Worm (Caenorhabditis elegans): ENCODE measurements around the gene clec-8.

DNA sequence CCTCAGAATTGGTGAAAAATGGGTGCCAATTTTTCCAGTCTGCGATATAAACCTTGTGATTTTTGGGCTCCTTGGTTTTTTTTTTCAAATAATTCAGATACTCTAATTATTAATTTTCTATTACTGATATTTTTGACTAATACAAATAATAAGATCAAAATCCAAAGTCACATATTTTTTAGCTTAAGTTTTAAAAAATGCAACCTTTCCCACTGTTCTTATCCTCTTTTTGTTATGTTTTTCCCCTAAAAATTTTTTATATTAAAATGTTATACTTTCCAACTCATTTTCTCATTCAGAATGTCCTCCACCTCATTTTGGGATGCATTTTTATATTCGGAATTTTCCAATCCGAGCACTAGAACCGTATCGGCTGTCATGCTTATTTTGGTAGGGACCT, 46.9 kb downstream of the clec-8 start, which contains the start of gene srx-120:
- TF ChIP-seq lin-32 (GFP tag; optimal IDR thresholded peaks at IDR 0.05) (no peak), blmp-1 (tag; optimal IDR thresholded peaks at IDR 0.05) (no peak), nhr-237 (tag; optimal IDR thresholded peaks at IDR 0.05) (no peak), snpc-4 (tag; optimal IDR thresholded peaks at IDR 0.05) (no peak), lsy-2 (tag; optimal IDR thresholded peaks at IDR 0.05) (no peak), lin-13 (tag; optimal IDR thresholded peaks at IDR 0.05) (no peak), ces-1 (GFP tag; optimal IDR thresholded peaks at IDR 0.05) (no peak), ztf-11 (tag; optimal IDR thresholded peaks at IDR 0.05) (no peak), pha-4 (tag; optimal IDR thresholded peaks at IDR 0.05) (no peak), bed-3 (GFP tag; optimal IDR thresholded peaks at IDR 0.05) (no peak)
